Fruit fly (Drosophila melanogaster): ENCODE results near the gene Rpp14b.

dm6 chr3R:30061980-30062379, 6.2 kb downstream of the Rpp14b start:
- TF ChIP-seq CG8478 (optimal IDR thresholded peaks at IDR 0.05) (no peak), CTCF (optimal IDR thresholded peaks at IDR 0.05) (no peak)

Data from S2 (cell line).